Worm (Caenorhabditis elegans): Measurements from ENCODE around the gene ints-7.

DNA sequence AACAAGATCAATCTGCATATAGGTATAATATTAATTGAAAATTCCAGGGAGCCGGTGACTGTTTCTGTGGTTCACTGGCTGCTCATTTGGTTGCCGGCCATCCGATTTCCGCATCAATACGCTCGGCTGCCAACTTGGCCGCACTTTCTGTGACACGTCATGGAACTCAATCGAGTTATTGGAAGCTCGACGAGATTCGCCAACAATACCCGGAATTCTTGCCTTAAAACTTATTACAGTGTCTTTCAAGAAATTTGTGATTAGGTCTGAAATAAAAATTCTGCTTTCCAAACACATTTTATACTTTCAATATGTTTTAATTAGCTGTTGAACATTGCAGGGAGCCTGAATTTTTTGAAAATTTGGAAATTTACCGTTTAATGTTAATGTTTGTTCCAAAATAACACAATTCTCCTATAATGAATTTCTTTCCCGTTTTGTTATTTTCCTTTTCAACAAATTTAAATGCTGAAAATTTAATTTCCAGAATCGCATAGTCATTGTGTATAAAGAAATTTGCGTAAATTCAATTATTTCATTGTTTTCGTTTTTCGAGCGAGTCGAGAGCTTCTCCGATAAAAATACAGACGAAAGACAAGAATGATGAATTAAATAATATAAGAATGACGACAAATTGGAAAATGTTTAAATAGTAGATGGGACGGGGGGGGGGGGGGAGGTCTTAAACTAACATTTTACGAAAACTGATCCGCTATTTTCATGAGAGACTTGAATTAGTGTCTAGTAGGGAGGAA, 31.6 kb downstream of the ints-7 start:
- TF ChIP-seq nhr-12 (tag; optimal IDR thresholded peaks at IDR 0.05): no peak
- TF ChIP-seq elt-3 (tag; optimal IDR thresholded peaks at IDR 0.05): no peak
- no peak for TF ChIP-seq flh-1 (GFP tag; optimal IDR thresholded peaks at IDR 0.05)
- no peak for TF ChIP-seq nhr-237 (tag; optimal IDR thresholded peaks at IDR 0.05)
- TF ChIP-seq nhr-2 (tag; optimal IDR thresholded peaks at IDR 0.05): no peak
- no peak for TF ChIP-seq lin-13 (tag; optimal IDR thresholded peaks at IDR 0.05)
- no peak for TF ChIP-seq unc-39 (tag; optimal IDR thresholded peaks at IDR 0.05)
- no peak for TF ChIP-seq unc-62 (GFP tag; optimal IDR thresholded peaks at IDR 0.05)
- TF ChIP-seq elt-1 (tag; optimal IDR thresholded peaks at IDR 0.05; ENCODE audit: borderline replicate concordance, insufficient read depth): no peak
- TF ChIP-seq blmp-1 (tag; optimal IDR thresholded peaks at IDR 0.05): no peak
